Fruit fly (Drosophila melanogaster): ENCODE measurements around the gene gzl.
A peak's percentile ranks its signal among the peaks of the same experiment; 100 is the strongest.

gzl gene

dm6 chr3R:6368100-6368499 lies 14.6 kb upstream of the gzl start, which contains the start of gene CG42724 (continued):
- no peak for TF ChIP-seq Nf-YC (tag; optimal IDR thresholded peaks at IDR 0.05)
- TF ChIP-seq Sin3A (optimal IDR thresholded peaks at IDR 0.05): peak; percentile 83
- TF ChIP-seq tx (GFP tag; optimal IDR thresholded peaks at IDR 0.05): peak; percentile 62
- peak; percentile 72 for TF ChIP-seq CG11456 (GFP tag; IDR thresholded peaks at IDR 0.05)
- no peak for TF ChIP-seq CG2202 (tag; optimal IDR thresholded peaks at IDR 0.05)
- no peak for TF ChIP-seq tna (GFP tag; IDR thresholded peaks at IDR 0.05; ENCODE audit: partially characterized antibody)
- no peak for TF ChIP-seq CG10979 (tag; optimal IDR thresholded peaks at IDR 0.05)
- TF ChIP-seq zfh2 (GFP tag; optimal IDR thresholded peaks at IDR 0.05): peak; percentile 79
- peak; percentile 46 for TF ChIP-seq esg (GFP tag; conservative IDR thresholded peaks at IDR 0.05)
- TF ChIP-seq Max (GFP tag; optimal IDR thresholded peaks at IDR 0.05): peak; percentile 11
- TF ChIP-seq Pdp1 (GFP tag; optimal IDR thresholded peaks at IDR 0.05): peak; percentile 74 to 80
- TF ChIP-seq Scr (GFP tag; IDR thresholded peaks at IDR 0.05; ENCODE audit: partially characterized antibody): peak; percentile 35
- 0 out of 2 replicates have a peak, but pooled peaks have one; percentile 28 for TF ChIP-seq inv (GFP tag; IDR thresholded peaks at IDR 0.05; ENCODE audit: partially characterized antibody)
- TF ChIP-seq Atf6 (GFP tag; IDR thresholded peaks at IDR 0.05): peak; percentile 36; the same call in 1 of the 2 replicates
- TF ChIP-seq NfI (GFP tag; optimal IDR thresholded peaks at IDR 0.05): no peak
- peak; percentile 65 for TF ChIP-seq ind (GFP tag; optimal IDR thresholded peaks at IDR 0.05)
- TF ChIP-seq CG14050 (GFP tag; IDR thresholded peaks at IDR 0.05): peak; percentile 55; the same call in 1 of the 3 replicates
- TF ChIP-seq CG13287 (GFP tag; IDR thresholded peaks at IDR 0.05; ENCODE audit: partially characterized antibody): peak; percentile 8; the same call in 1 of the 2 replicates
- TF ChIP-seq gro (GFP tag; optimal IDR thresholded peaks at IDR 0.05): peak; percentile 80
- peak; percentile 77 for TF ChIP-seq Side (GFP tag; optimal IDR thresholded peaks at IDR 0.05)
- no peak for TF ChIP-seq CG11696 (GFP tag; IDR thresholded peaks at IDR 0.05)
- peak; percentile 42 for TF ChIP-seq hkb (optimal IDR thresholded peaks at IDR 0.05)
- no peak for TF ChIP-seq hkb (GFP tag; IDR thresholded peaks at IDR 0.05)
- TF ChIP-seq Dfd (GFP tag; optimal IDR thresholded peaks at IDR 0.05): no peak
- peak; percentile 69 for TF ChIP-seq Optix (GFP tag; IDR thresholded peaks at IDR 0.05)
- TF ChIP-seq CG17186 (GFP tag; optimal IDR thresholded peaks at IDR 0.05): peak; percentile 52
- TF ChIP-seq CG2199 (GFP tag; IDR thresholded peaks at IDR 0.05): 0 out of 3 replicates have a peak, but pooled peaks have one; percentile 55
- TF ChIP-seq NC2β (GFP tag; optimal IDR thresholded peaks at IDR 0.05): peak; percentile 73
- TF ChIP-seq NC2α (GFP tag; optimal IDR thresholded peaks at IDR 0.05): peak; percentile 45
- TF ChIP-seq fu2 (GFP tag; optimal IDR thresholded peaks at IDR 0.05): peak; percentile 78
- peak; percentile 46 for TF ChIP-seq CG1792 (GFP tag; optimal IDR thresholded peaks at IDR 0.05)
- peak; percentile 59 for TF ChIP-seq tgo (GFP tag; IDR thresholded peaks at IDR 0.05)
- TF ChIP-seq CG17912 (GFP tag; optimal IDR thresholded peaks at IDR 0.05): no peak
- peak; percentile 49 for TF ChIP-seq Bdp1 (GFP tag; optimal IDR thresholded peaks at IDR 0.05)
- peak; percentile 79 for TF ChIP-seq ci (GFP tag; IDR thresholded peaks at IDR 0.05)
- TF ChIP-seq CG15696 (tag; optimal IDR thresholded peaks at IDR 0.05): peak; percentile 8
- peak; percentile 18; the same call in 1 of the 2 replicates for TF ChIP-seq CG14667 (GFP tag; IDR thresholded peaks at IDR 0.05)
- TF ChIP-seq CG10274 (GFP tag; optimal IDR thresholded peaks at IDR 0.05): no peak
- peak; percentile 96 for TF ChIP-seq Sry-δ (GFP tag; optimal IDR thresholded peaks at IDR 0.05)
- peak; percentile 46; the same call in 1 of the 3 replicates for TF ChIP-seq zfh1 (GFP tag; IDR thresholded peaks at IDR 0.05)
- TF ChIP-seq CG6272 (GFP tag; IDR thresholded peaks at IDR 0.05): peak; percentile 57; the same call in 1 of the 2 replicates
- TF ChIP-seq eyg (GFP tag; optimal IDR thresholded peaks at IDR 0.05): peak; percentile 30
- TF ChIP-seq BEAF-32 (GFP tag; optimal IDR thresholded peaks at IDR 0.05): peak; percentile 59
- peak; percentile 39 for TF ChIP-seq CG6689 (GFP tag; IDR thresholded peaks at IDR 0.05)
- peak; percentile 60; the same call in 2 of the 4 replicates for TF ChIP-seq Gug (GFP tag; IDR thresholded peaks at IDR 0.05)
- TF ChIP-seq CG4282 (GFP tag; optimal IDR thresholded peaks at IDR 0.05): peak; percentile 49
- TF ChIP-seq CG9609 (GFP tag; optimal IDR thresholded peaks at IDR 0.05): peak; percentile 68
- peak; percentile 37; the same call in 1 of the 3 replicates for TF ChIP-seq vnd (GFP tag; IDR thresholded peaks at IDR 0.05; ENCODE audit: partially characterized antibody)
- peak; percentile 79 for TF ChIP-seq Dref (GFP tag; IDR thresholded peaks at IDR 0.05)
- no peak for TF ChIP-seq Ravus (GFP tag; IDR thresholded peaks at IDR 0.05)
- no peak for TF ChIP-seq scrt (GFP tag; optimal IDR thresholded peaks at IDR 0.05)
- peak; percentile 71 for TF ChIP-seq trem (tag; optimal IDR thresholded peaks at IDR 0.05)
